Worm (Caenorhabditis elegans): ENCODE data around the gene Y22D7AR.3.

- TF ChIP-seq nhr-90 (tag; optimal IDR thresholded peaks at IDR 0.05; ENCODE audit: poor library complexity) (no peak), snpc-4 (tag; optimal IDR thresholded peaks at IDR 0.05) (no peak), elt-3 (tag; optimal IDR thresholded peaks at IDR 0.05) (no peak), fos-1 (tag; optimal IDR thresholded peaks at IDR 0.05) (no peak), hpl-2 (GFP tag; optimal IDR thresholded peaks at IDR 0.05) (no peak), nhr-76 (tag; optimal IDR thresholded peaks at IDR 0.05) (no peak), lsy-2 (tag; optimal IDR thresholded peaks at IDR 0.05) (no peak), mab-9 (GFP tag; IDR thresholded peaks at IDR 0.05) (no peak)
These were observed 39.9 kb downstream of the Y22D7AR.3 start for ce11 chrIII:1625660-1626275.
